Worm (Caenorhabditis elegans) whole organism, L1 larva: ENCODE measurements around the gene F35A5.1.

Source experiments
- C34B4.2 ChIP-seq: sonication (generic microtip); optimal IDR thresholded peaks from 2 replicates; lab custom pipeline; 2017; ENCODE audit warnings: mild to moderate bottlenecking, missing genetic modification characterization, missing compliant biosample characterization
- F16B12.6 ChIP-seq: fragments of 150-350 bp; optimal IDR thresholded peaks from 2 replicates; lab custom pipeline; 2014; ENCODE audit warnings: missing biosample characterization, missing genetic modification characterization
- Y116A8C.19 ChIP-seq: sonication (generic microtip); optimal IDR thresholded peaks from 2 replicates; lab custom pipeline; 2016; ENCODE audit warnings: missing compliant biosample characterization, missing genetic modification characterization, borderline replicate concordance
- alr-1 ChIP-seq: fragments of 200-800 bp; sonication (Bioruptor generic); optimal IDR thresholded peaks from 2 replicates; lab custom pipeline; 2018; ENCODE audit warnings: borderline replicate concordance, mild to moderate bottlenecking, missing genetic modification characterization, missing compliant biosample characterization
- aly-2 ChIP-seq: fragments of 150-350 bp; optimal IDR thresholded peaks from 2 replicates; lab custom pipeline; 2014; ENCODE audit warnings: missing biosample characterization, missing genetic modification characterization
- ama-1 ChIP-seq: fragments of 150-350 bp; optimal IDR thresholded peaks from 2 replicates; lab custom pipeline; 2014
- blmp-1 ChIP-seq: fragments of 150-350 bp; optimal IDR thresholded peaks from 2 replicates; lab custom pipeline; 2014; ENCODE audit warnings: missing biosample characterization, missing genetic modification characterization
- ceh-63 ChIP-seq: fragments of 200-800 bp; sonication (Bioruptor generic); optimal IDR thresholded peaks from 2 replicates; lab custom pipeline; 2018; ENCODE audit warnings: mild to moderate bottlenecking, missing genetic modification characterization, missing compliant biosample characterization
- ceh-8 ChIP-seq: fragments of 200-800 bp; sonication (Bioruptor generic); optimal IDR thresholded peaks from 2 replicates; lab custom pipeline; 2018; ENCODE audit warnings: mild to moderate bottlenecking, missing genetic modification characterization, moderate library complexity, missing compliant biosample characterization
- ceh-82 ChIP-seq, 3 experiments: fragments of 150-350 bp in 1 of 3; sonication (generic microtip) in 2 of 3; optimal IDR thresholded peaks; 2 replicates each; lab custom pipeline; 2014 to 2017; ENCODE audit warnings: missing biosample characterization in 3 of 3, missing genetic modification characterization in 3 of 3
- ceh-88 ChIP-seq: fragments of 200-800 bp; sonication (Bioruptor generic); IDR thresholded peaks from 2 replicates; pipeline ENCODE4 v1.3.6; 2022; ENCODE audit warnings: missing genetic modification characterization, missing compliant biosample characterization
- ceh-90 ChIP-seq: sonication (generic microtip); optimal IDR thresholded peaks from 2 replicates; lab custom pipeline; 2016; ENCODE audit warnings: missing genetic modification characterization, missing compliant biosample characterization
- ces-1 ChIP-seq: fragments of 150-350 bp; optimal IDR thresholded peaks from 2 replicates; lab custom pipeline; 2014; ENCODE audit warnings: missing biosample characterization, missing genetic modification reagents, missing genetic modification characterization
- dpl-1 ChIP-seq, 3 experiments: fragments of 150-350 bp in 2 of 3; sonication (generic microtip) in 1 of 3; optimal IDR thresholded peaks; 2 replicates each; lab custom pipeline; 2014 to 2017; ENCODE audit warnings: missing biosample characterization in 3 of 3, missing genetic modification characterization in 3 of 3, missing genetic modification reagents in 3 of 3
- dsc-1 ChIP-seq: sonication (generic microtip); optimal IDR thresholded peaks from 2 replicates; lab custom pipeline; 2016; ENCODE audit warnings: mild to moderate bottlenecking, missing genetic modification characterization, missing compliant biosample characterization
- efl-1 ChIP-seq, 4 experiments: fragments of 150-350 bp; optimal IDR thresholded peaks in 3 of 4; peaks in 1 of 4; 1 replicate in 1 of 4; 2 replicates in 3 of 4; lab custom pipeline; 2014; ENCODE audit warnings: missing biosample characterization in 2 of 4, missing genetic modification characterization in 2 of 4, missing genetic modification reagents in 2 of 4
- efl-3 ChIP-seq: fragments of 200-800 bp; sonication (Bioruptor generic); optimal IDR thresholded peaks from 2 replicates; lab custom pipeline; 2018; ENCODE audit warnings: mild to moderate bottlenecking, missing genetic modification characterization, missing compliant biosample characterization
- egl-27 ChIP-seq, 2 experiments: fragments of 150-350 bp in 1 of 2; sonication (generic microtip); optimal IDR thresholded peaks; 3 replicates each; lab custom pipeline; 2017 to 2018; ENCODE audit warnings: missing biosample characterization in 2 of 2, missing genetic modification characterization in 2 of 2, missing genetic modification reagents in 2 of 2
- elt-2 ChIP-seq: sonication (generic microtip); optimal IDR thresholded peaks from 2 replicates; lab custom pipeline; 2016; ENCODE audit warnings: missing genetic modification characterization, mild to moderate bottlenecking, inconsistent platforms, missing compliant biosample characterization, missing genetic modification reagents
- ets-5 ChIP-seq: fragments of 200-800 bp; sonication (Bioruptor generic); IDR thresholded peaks from 2 replicates; pipeline ENCODE4 v1.3.6; 2022; ENCODE audit warnings: missing genetic modification characterization, missing compliant biosample characterization
- fkh-4 ChIP-seq: sonication (generic microtip); optimal IDR thresholded peaks from 2 replicates; lab custom pipeline; 2016; ENCODE audit warnings: missing compliant biosample characterization, missing genetic modification characterization, borderline replicate concordance
- fkh-8 ChIP-seq: sonication (generic microtip); optimal IDR thresholded peaks from 2 replicates; lab custom pipeline; 2016; ENCODE audit warnings: mild to moderate bottlenecking, missing genetic modification characterization, missing compliant biosample characterization
- hlh-4 ChIP-seq: sonication (generic microtip); optimal IDR thresholded peaks from 2 replicates; lab custom pipeline; 2016; ENCODE audit warnings: mild to moderate bottlenecking, missing genetic modification characterization, missing compliant biosample characterization
- irx-1 ChIP-seq: sonication (generic microtip); optimal IDR thresholded peaks from 2 replicates; lab custom pipeline; 2016; ENCODE audit warnings: missing genetic modification characterization, missing compliant biosample characterization
- isw-1 ChIP-seq: fragments of 200-800 bp; sonication (Bioruptor generic); IDR thresholded peaks from 2 replicates; pipeline ENCODE4 v1.3.6; 2022; ENCODE audit warnings: missing genetic modification characterization, missing compliant biosample characterization
- lin-13 ChIP-seq: fragments of 150-350 bp; optimal IDR thresholded peaks from 2 replicates; lab custom pipeline; 2014; ENCODE audit warnings: missing biosample characterization, missing genetic modification reagents, missing genetic modification characterization
- lin-14 ChIP-seq: fragments of 200-800 bp; sonication (Bioruptor generic); optimal IDR thresholded peaks from 2 replicates; lab custom pipeline; 2018; ENCODE audit warnings: mild to moderate bottlenecking, missing genetic modification characterization, moderate library complexity, missing compliant biosample characterization
- lin-15B ChIP-seq: fragments of 150-350 bp; sonication (generic microtip); optimal IDR thresholded peaks from 3 replicates; lab custom pipeline; 2014; ENCODE audit warnings: missing biosample characterization, missing genetic modification characterization
- lin-39 ChIP-seq: fragments of 150-350 bp; optimal IDR thresholded peaks from 2 replicates; lab custom pipeline; 2014; ENCODE audit warnings: missing biosample characterization, missing genetic modification reagents, missing genetic modification characterization
- lir-3 ChIP-seq: sonication (generic microtip); optimal IDR thresholded peaks from 2 replicates; lab custom pipeline; 2016; ENCODE audit warnings: mild to moderate bottlenecking, missing genetic modification characterization, moderate library complexity, missing compliant biosample characterization; ENCODE audit not compliant: poor library complexity
- lsy-2 ChIP-seq, 2 experiments: fragments of 150-350 bp; optimal IDR thresholded peaks; 2 replicates each; lab custom pipeline; 2014; ENCODE audit warnings: missing biosample characterization in 2 of 2, missing genetic modification characterization in 2 of 2
- mdl-1 ChIP-seq, 2 experiments: fragments of 150-350 bp; optimal IDR thresholded peaks; 2 replicates each; lab custom pipeline; 2014 to 2017; ENCODE audit warnings: missing biosample characterization in 2 of 2, missing genetic modification characterization in 2 of 2, inconsistent platforms in 1 of 2
- mef-2 ChIP-seq: fragments of 150-350 bp; optimal IDR thresholded peaks from 2 replicates; lab custom pipeline; 2014; ENCODE audit warnings: missing biosample characterization, missing genetic modification characterization
- nhr-11 ChIP-seq: fragments of 150-350 bp; optimal IDR thresholded peaks from 2 replicates; lab custom pipeline; 2014; ENCODE audit warnings: missing biosample characterization, missing genetic modification characterization
- nhr-12 ChIP-seq: sonication (generic microtip); optimal IDR thresholded peaks from 2 replicates; lab custom pipeline; 2017; ENCODE audit warnings: missing biosample characterization, missing genetic modification characterization
- nhr-20 ChIP-seq: sonication (generic microtip); optimal IDR thresholded peaks from 2 replicates; lab custom pipeline; 2016; ENCODE audit warnings: mild to moderate bottlenecking, missing genetic modification characterization, missing compliant biosample characterization
- nhr-28 ChIP-seq: fragments of 150-350 bp; optimal IDR thresholded peaks from 2 replicates; lab custom pipeline; 2014; ENCODE audit warnings: missing biosample characterization, missing genetic modification characterization
- nhr-47 ChIP-seq: sonication (generic microtip); optimal IDR thresholded peaks from 2 replicates; lab custom pipeline; 2016; ENCODE audit warnings: mild to moderate bottlenecking, missing genetic modification characterization, moderate library complexity, missing compliant biosample characterization
- nhr-71 ChIP-seq: sonication (generic microtip); optimal IDR thresholded peaks from 2 replicates; lab custom pipeline; 2016; ENCODE audit warnings: mild to moderate bottlenecking, missing genetic modification characterization, moderate library complexity, missing compliant biosample characterization
- nhr-76 ChIP-seq: sonication (generic microtip); optimal IDR thresholded peaks from 2 replicates; lab custom pipeline; 2017; ENCODE audit warnings: missing biosample characterization, missing genetic modification characterization
- nhr-77 ChIP-seq: fragments of 150-350 bp; optimal IDR thresholded peaks from 2 replicates; lab custom pipeline; 2014; ENCODE audit warnings: missing biosample characterization, missing genetic modification characterization
- pax-3 ChIP-seq: fragments of 200-800 bp; sonication (Bioruptor generic); optimal IDR thresholded peaks from 2 replicates; lab custom pipeline; 2018; ENCODE audit warnings: mild to moderate bottlenecking, missing genetic modification characterization, moderate library complexity, missing compliant biosample characterization
- rnt-1 ChIP-seq: sonication (generic microtip); optimal IDR thresholded peaks from 2 replicates; lab custom pipeline; 2016; ENCODE audit warnings: mild to moderate bottlenecking, missing genetic modification characterization, moderate library complexity, missing compliant biosample characterization
- skn-1 ChIP-seq: fragments of 150-350 bp; optimal IDR thresholded peaks from 2 replicates; lab custom pipeline; 2014; ENCODE audit warnings: missing biosample characterization, missing genetic modification characterization
- sptf-1 ChIP-seq: fragments of 150-350 bp; optimal IDR thresholded peaks from 2 replicates; lab custom pipeline; 2014; ENCODE audit warnings: missing biosample characterization, missing genetic modification characterization
- sup-37 ChIP-seq: fragments of 200-800 bp; sonication (Bioruptor generic); optimal IDR thresholded peaks from 2 replicates; lab custom pipeline; 2018; ENCODE audit warnings: mild to moderate bottlenecking, missing genetic modification characterization, missing compliant biosample characterization
- unc-30 ChIP-seq: sonication (generic microtip); optimal IDR thresholded peaks from 2 replicates; lab custom pipeline; 2017; ENCODE audit warnings: missing biosample characterization, missing genetic modification characterization
- unc-62 ChIP-seq: fragments of 150-350 bp; optimal IDR thresholded peaks from 2 replicates; lab custom pipeline; 2014; ENCODE audit warnings: missing biosample characterization, missing genetic modification reagents, missing genetic modification characterization
- unc-86 ChIP-seq: sonication (generic microtip); optimal IDR thresholded peaks from 2 replicates; lab custom pipeline; 2016; ENCODE audit warnings: missing genetic modification characterization, missing compliant biosample characterization
- vab-15 ChIP-seq: sonication (generic microtip); optimal IDR thresholded peaks from 2 replicates; lab custom pipeline; 2017; ENCODE audit warnings: missing genotype, mild to moderate bottlenecking, missing genetic modification characterization, missing compliant biosample characterization
- xbp-1 ChIP-seq: sonication (generic microtip); optimal IDR thresholded peaks from 2 replicates; lab custom pipeline; 2016; ENCODE audit warnings: missing genetic modification characterization, missing compliant biosample characterization
- zag-1 ChIP-seq: fragments of 150-350 bp; optimal IDR thresholded peaks from 2 replicates; lab custom pipeline; 2014; ENCODE audit warnings: missing biosample characterization, missing genetic modification characterization
- ztf-11 ChIP-seq, 2 experiments: sonication (generic microtip); optimal IDR thresholded peaks; 2 replicates each; lab custom pipeline; 2016 to 2017; ENCODE audit warnings: missing genetic modification characterization in 2 of 2, missing biosample characterization in 1 of 2, missing compliant biosample characterization in 1 of 2

F35A5.1 gene

DNA sequence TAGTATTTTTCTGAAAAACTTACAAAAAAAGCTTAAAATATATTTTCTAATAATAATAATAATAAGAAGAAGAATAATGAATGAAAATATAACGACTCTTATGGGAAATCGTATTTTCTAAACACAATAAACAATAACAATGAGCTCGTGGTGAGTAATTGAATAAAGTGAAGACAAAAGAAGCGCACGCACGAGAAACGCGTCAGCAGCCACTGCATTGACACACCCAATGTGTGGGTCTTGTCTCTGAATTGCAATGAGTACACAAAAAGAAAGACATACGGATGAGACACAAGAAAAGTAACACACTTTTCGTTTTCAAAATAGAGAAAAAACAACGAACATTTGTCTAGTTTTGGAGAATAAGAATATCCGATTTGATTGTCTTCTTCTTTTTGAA lies 4.0 kb upstream of the F35A5.1 start, which contains the start of gene F35A5.8:
F35A5.8 (minus strand) TSS at position 151 of the 400 bp plus-strand sequence.
- TF ChIP-seq vab-15 (tag; lab: Kevin White, UChicago) (no peak), unc-30 (no peak), aly-2 (tag; lab: Kevin White, UChicago) (peak; percentile 0), ces-1 (GFP tag; lab: Kevin White, UChicago) (no peak), elt-2 (tag; lab: Kevin White, UChicago) (peak; percentile 58), fkh-8 (peak; percentile 17), xbp-1 (tag; lab: Kevin White, UChicago) (peak; percentile 84), nhr-11 (tag; lab: Kevin White, UChicago) (peak; percentile 31), nhr-71 (tag; lab: Kevin White, UChicago) (peak; percentile 88), rnt-1 (tag; lab: Kevin White, UChicago) (peak; percentile 91), nhr-28 (tag; lab: Kevin White, UChicago) (no peak), lsy-2 (tag; optimal IDR thresholded peaks at IDR 0.05; lab: Kevin White, UChicago) (peak; percentile 83), nhr-76 (tag; lab: Kevin White, UChicago) (no peak), F16B12.6 (peak; percentile 55), lin-39 (tag; lab: Kevin White, UChicago) (peak; percentile 79), dsc-1 (tag; lab: Kevin White, UChicago) (peak; percentile 88), nhr-20 (tag; lab: Kevin White, UChicago) (peak; percentile 80), ama-1 (no peak), dpl-1 (GFP tag; optimal IDR thresholded peaks at IDR 0.05; lab: Kevin White, UChicago) (peak; percentile 60 to 75 (median 69)), ceh-8 (GFP tag; lab: Kevin White, UChicago) (peak; percentile 54), nhr-77 (tag; lab: Kevin White, UChicago) (no peak), ztf-11 (tag; optimal IDR thresholded peaks at IDR 0.05; lab: Kevin White, UChicago) (peak in 1 of 2 experiments; percentile 72), sup-37 (peak; percentile 30), lin-15B (tag; lab: Kevin White, UChicago) (peak; percentile 40), alr-1 (tag; lab: Kevin White, UChicago) (no peak), efl-1 (optimal IDR thresholded peaks at IDR 0.05; lab: Kevin White, UChicago) (peak; percentile 54 to 64), efl-1 (GFP tag; optimal IDR thresholded peaks at IDR 0.05 in 1 of 2; lab: Kevin White, UChicago) (peak; percentile 48 to 96), skn-1 (tag; lab: Kevin White, UChicago) (peak; percentile 28), lin-14 (GFP tag; lab: Kevin White, UChicago) (peak; percentile 89), fkh-4 (peak; percentile 15), mdl-1 (tag; optimal IDR thresholded peaks at IDR 0.05; lab: Kevin White, UChicago) (peak in 1 of 2 experiments; percentile 54), pax-3 (tag; lab: Kevin White, UChicago) (no peak), ceh-63 (no peak), irx-1 (tag; lab: Kevin White, UChicago) (peak; percentile 71), unc-62 (no peak), nhr-47 (tag; lab: Kevin White, UChicago) (peak; percentile 84), ceh-90 (tag; lab: Kevin White, UChicago) (no peak), hlh-4 (tag; lab: Kevin White, UChicago) (no peak), C34B4.2 (tag; lab: Kevin White, UChicago) (no peak), sptf-1 (no peak), unc-86 (tag; lab: Kevin White, UChicago) (peak; percentile 70), isw-1 (peak; percentile 75), nhr-12 (no peak), zag-1 (tag; lab: Kevin White, UChicago) (no peak), lin-13 (peak; percentile 27), ets-5 (no peak), ceh-82 (tag; optimal IDR thresholded peaks at IDR 0.05; lab: Kevin White, UChicago) (peak; percentile 66 to 83 (median 69)), efl-3 (GFP tag; lab: Kevin White, UChicago) (no peak), ceh-88 (GFP tag; lab: Robert Waterston, UW) (no peak), blmp-1 (tag; lab: Kevin White, UChicago) (peak; percentile 76), egl-27 (tag; optimal IDR thresholded peaks at IDR 0.05; lab: Kevin White, UChicago) (no peak), Y116A8C.19 (tag; lab: Kevin White, UChicago) (no peak), lir-3 (tag; lab: Kevin White, UChicago) (no peak), mef-2 (tag; lab: Kevin White, UChicago) (no peak)
